Fruit fly (Drosophila melanogaster) whole organism: Measurements from ENCODE around the gene CG32243.

Experiments used
- EcR ChIP-seq, 2 experiments: fragments of >200 bp; optimal IDR thresholded peaks; 2 replicates each; lab custom pipeline; 2017; ENCODE audit warnings: missing biosample characterization in 2 of 2, missing genetic modification characterization in 2 of 2, missing genetic modification reagents in 2 of 2
- pan ChIP-seq: fragments of >200 bp; optimal IDR thresholded peaks from 2 replicates; lab custom pipeline; 2017
- psq ChIP-seq: fragments of >200 bp; optimal IDR thresholded peaks from 2 replicates; lab custom pipeline; 2017

DNA sequence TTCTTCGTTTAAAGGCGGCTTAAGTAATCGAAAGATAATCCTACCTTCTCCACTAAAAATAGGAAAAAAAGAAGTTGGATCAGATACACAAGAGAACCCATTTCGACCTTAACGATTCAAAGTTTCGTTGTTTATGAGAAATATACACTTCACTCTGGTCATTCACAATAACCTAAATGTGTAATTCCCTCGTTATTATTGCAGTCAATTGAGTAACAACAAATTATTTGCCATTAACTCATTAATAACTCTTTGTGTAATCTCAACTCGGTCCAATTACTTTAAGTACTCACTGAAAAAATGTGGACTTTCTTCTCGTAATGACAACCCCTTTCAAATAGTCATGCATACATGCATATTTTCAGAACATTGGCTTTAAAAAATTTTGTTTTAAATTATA, 14.1 kb upstream of the CG32243 start, which contains the start of gene CG33777:
- TF ChIP-seq pan (lab: Kevin White, UChicago) (no peak), psq (no peak), EcR (GFP tag; optimal IDR thresholded peaks at IDR 0.05; lab: Kevin White, UChicago) (no peak)
